Worm (Caenorhabditis elegans) whole organism, L1 larva: Measurements from ENCODE around the gene Y110A2AL.7.

Experiments used
- F16B12.6 ChIP-seq: fragments of 150-350 bp; optimal IDR thresholded peaks from 2 replicates; lab custom pipeline; 2014; ENCODE audit warnings: missing biosample characterization, missing genetic modification characterization
- ama-1 ChIP-seq: fragments of 150-350 bp; optimal IDR thresholded peaks from 2 replicates; lab custom pipeline; 2014
- ceh-90 ChIP-seq: sonication (generic microtip); optimal IDR thresholded peaks from 2 replicates; lab custom pipeline; 2016; ENCODE audit warnings: missing genetic modification characterization, missing compliant biosample characterization
- lsy-2 ChIP-seq, 2 experiments: fragments of 150-350 bp; optimal IDR thresholded peaks; 2 replicates each; lab custom pipeline; 2014; ENCODE audit warnings: missing biosample characterization in 2 of 2, missing genetic modification characterization in 2 of 2
- nhr-20 ChIP-seq: sonication (generic microtip); optimal IDR thresholded peaks from 2 replicates; lab custom pipeline; 2016; ENCODE audit warnings: mild to moderate bottlenecking, missing genetic modification characterization, missing compliant biosample characterization
- nhr-71 ChIP-seq: sonication (generic microtip); optimal IDR thresholded peaks from 2 replicates; lab custom pipeline; 2016; ENCODE audit warnings: mild to moderate bottlenecking, missing genetic modification characterization, moderate library complexity, missing compliant biosample characterization
- pqm-1 ChIP-seq: sonication (generic microtip); optimal IDR thresholded peaks from 3 replicates; lab custom pipeline; 2017; ENCODE audit warnings: missing biosample characterization, missing genetic modification characterization
- snpc-4 ChIP-seq: fragments of 150-350 bp; optimal IDR thresholded peaks from 2 replicates; lab custom pipeline; 2014; ENCODE audit warnings: missing biosample characterization, missing genetic modification characterization
- tbx-2 ChIP-seq: sonication (generic microtip); optimal IDR thresholded peaks from 2 replicates; lab custom pipeline; 2016; ENCODE audit warnings: missing genetic modification characterization, missing compliant biosample characterization
- unc-86 ChIP-seq: sonication (generic microtip); optimal IDR thresholded peaks from 2 replicates; lab custom pipeline; 2016; ENCODE audit warnings: missing genetic modification characterization, missing compliant biosample characterization
- unc-98 ChIP-seq: fragments of 200-800 bp; sonication (Bioruptor generic); IDR thresholded peaks from 2 replicates; pipeline ENCODE4 v1.3.6; 2022; ENCODE audit warnings: missing genetic modification characterization, missing compliant biosample characterization
- zag-1 ChIP-seq: fragments of 150-350 bp; optimal IDR thresholded peaks from 2 replicates; lab custom pipeline; 2014; ENCODE audit warnings: missing biosample characterization, missing genetic modification characterization
- ztf-11 ChIP-seq, 2 experiments: sonication (generic microtip); optimal IDR thresholded peaks; 2 replicates each; lab custom pipeline; 2016 to 2017; ENCODE audit warnings: missing genetic modification characterization in 2 of 2, missing biosample characterization in 1 of 2, missing compliant biosample characterization in 1 of 2

ce11 chrII:2881088-2881487 is 38.1 kb upstream of the Y110A2AL.7 start:
- TF ChIP-seq tbx-2 (tag; lab: Kevin White, UChicago) (no peak), ztf-11 (tag; optimal IDR thresholded peaks at IDR 0.05; lab: Kevin White, UChicago) (no peak), snpc-4 (tag; lab: Kevin White, UChicago) (no peak), zag-1 (tag; lab: Kevin White, UChicago) (no peak), pqm-1 (no peak), ama-1 (lab: Kevin White, UChicago) (no peak), nhr-20 (tag; lab: Kevin White, UChicago) (no peak), unc-86 (tag; lab: Kevin White, UChicago) (no peak), lsy-2 (tag; optimal IDR thresholded peaks at IDR 0.05; lab: Kevin White, UChicago) (no peak), nhr-71 (no peak), unc-98 (GFP tag; lab: Robert Waterston, UW) (no peak), F16B12.6 (tag; lab: Kevin White, UChicago) (no peak), ceh-90 (no peak)
